Fruit fly (Drosophila melanogaster) whole organism, embryonic: ENCODE results near the gene P5cr-2.
A peak's percentile ranks its signal among the peaks of the same experiment; 100 is the strongest.

Experiments
- ATbp ChIP-seq: fragments of 200-800 bp; sonication (Bioruptor generic); optimal IDR thresholded peaks from 2 replicates; lab custom pipeline; 2017; ENCODE audit warnings: missing biosample characterization, mild to moderate bottlenecking, missing genetic modification characterization, missing genetic modification reagents
- BtbVII ChIP-seq: fragments of 200-800 bp; sonication (Bioruptor generic); optimal IDR thresholded peaks from 3 replicates; lab custom pipeline; 2017; ENCODE audit warnings: missing biosample characterization, mild to moderate bottlenecking, missing genetic modification characterization
- CG10209 ChIP-seq: fragments of 200-800 bp; sonication (Bioruptor generic); optimal IDR thresholded peaks from 3 replicates; lab custom pipeline; 2017; ENCODE audit warnings: missing biosample characterization, mild to moderate bottlenecking, missing genetic modification characterization, missing genetic modification reagents
- CG1233 ChIP-seq: fragments of 200-800 bp; sonication (Bioruptor generic); optimal IDR thresholded peaks from 4 replicates; lab custom pipeline; 2018; ENCODE audit warnings: missing biosample characterization, mild to moderate bottlenecking, missing genetic modification characterization
- CG12744 ChIP-seq: fragments of 200-800 bp; sonication (Bioruptor generic); optimal IDR thresholded peaks from 2 replicates; lab custom pipeline; 2016; ENCODE audit warnings: missing biosample characterization, missing genetic modification characterization
- CG13894 ChIP-seq: fragments of 200-800 bp; sonication (Bioruptor generic); optimal IDR thresholded peaks from 3 replicates; lab custom pipeline; 2018; ENCODE audit warnings: missing biosample characterization, mild to moderate bottlenecking, missing genetic modification characterization, moderate library complexity
- CG14441 ChIP-seq: fragments of 200-800 bp; sonication (Bioruptor generic); IDR thresholded peaks from 2 replicates; pipeline ENCODE4 v1.3.6; 2022; ENCODE audit warnings: missing biosample characterization, missing genetic modification characterization
- CG15514 ChIP-seq: fragments of 200-800 bp; sonication (Bioruptor generic); optimal IDR thresholded peaks from 3 replicates; lab custom pipeline; 2017; ENCODE audit warnings: missing biosample characterization, missing genetic modification characterization, mild to moderate bottlenecking, moderate library complexity, missing genetic modification reagents
- CG17385 ChIP-seq: fragments of 200-800 bp; sonication (Bioruptor generic); optimal IDR thresholded peaks from 3 replicates; lab custom pipeline; 2018; ENCODE audit warnings: missing biosample characterization, mild to moderate bottlenecking, missing genetic modification characterization
- CG17802 ChIP-seq: fragments of 200-800 bp; sonication (Bioruptor generic); optimal IDR thresholded peaks from 2 replicates; lab custom pipeline; 2018; ENCODE audit warnings: missing biosample characterization, mild to moderate bottlenecking, missing genetic modification characterization, moderate library complexity
- CG2120 ChIP-seq: fragments of 200-800 bp; sonication (Bioruptor generic); optimal IDR thresholded peaks from 3 replicates; lab custom pipeline; 2016; ENCODE audit warnings: missing biosample characterization, missing genetic modification characterization
- CG2678 ChIP-seq: fragments of 200-800 bp; sonication (Bioruptor generic); optimal IDR thresholded peaks from 3 replicates; lab custom pipeline; 2019; ENCODE audit warnings: missing biosample characterization, mild to moderate bottlenecking, missing genetic modification characterization, moderate library complexity
- CG3281 ChIP-seq: fragments of 200-800 bp; sonication (Bioruptor generic); optimal IDR thresholded peaks from 3 replicates; lab custom pipeline; 2017; ENCODE audit warnings: missing biosample characterization, mild to moderate bottlenecking, missing genetic modification characterization
- CG33557 ChIP-seq: fragments of 200-800 bp; sonication (Bioruptor generic); optimal IDR thresholded peaks from 2 replicates; lab custom pipeline; 2019; ENCODE audit warnings: missing biosample characterization, mild to moderate bottlenecking, missing genetic modification characterization, moderate library complexity
- CG43689 ChIP-seq: fragments of 200-800 bp; sonication (Bioruptor generic); IDR thresholded peaks from 2 replicates; pipeline ENCODE4 v1.3.6; 2022; ENCODE audit warnings: missing biosample characterization, missing genetic modification characterization
- CG7745 ChIP-seq: fragments of 200-800 bp; sonication (Bioruptor generic); optimal IDR thresholded peaks from 2 replicates; lab custom pipeline; 2018; ENCODE audit warnings: missing biosample characterization, mild to moderate bottlenecking, missing genetic modification characterization, moderate library complexity
- CG7963 ChIP-seq: fragments of 200-800 bp; sonication (Bioruptor generic); IDR thresholded peaks from 3 replicates; pipeline ENCODE4 v1.3.6; 2022; ENCODE audit warnings: missing biosample characterization, missing genetic modification characterization; ENCODE audit not compliant: partially characterized antibody
- CG8290 ChIP-seq, 3 experiments: fragments of 200-800 bp; sonication (Bioruptor generic); optimal IDR thresholded peaks; 2 replicates each; lab custom pipeline; 2016 to 2019; ENCODE audit warnings: missing biosample characterization in 3 of 3, missing genetic modification characterization in 3 of 3, mild to moderate bottlenecking in 2 of 3, moderate library complexity in 1 of 3
- CG9817 ChIP-seq: fragments of 200-800 bp; sonication (Bioruptor generic); optimal IDR thresholded peaks from 2 replicates; lab custom pipeline; 2018; ENCODE audit warnings: missing biosample characterization, mild to moderate bottlenecking, missing genetic modification characterization, moderate library complexity
- CG9932 ChIP-seq: fragments of 200-800 bp; sonication (Bioruptor generic); IDR thresholded peaks from 2 replicates; pipeline ENCODE4 v1.3.6; 2022; ENCODE audit warnings: missing biosample characterization, missing genetic modification characterization
- Deaf1 ChIP-seq: fragments of 200-800 bp; optimal IDR thresholded peaks from 3 replicates; lab custom pipeline; 2019; ENCODE audit warnings: missing biosample characterization, mild to moderate bottlenecking, missing genetic modification characterization, moderate library complexity
- Dll ChIP-seq: fragments of 200-800 bp; sonication (Bioruptor generic); IDR thresholded peaks from 4 replicates; pipeline ENCODE4 v1.3.6; 2022; ENCODE audit warnings: missing biosample characterization, missing genetic modification characterization; ENCODE audit not compliant: partially characterized antibody
- Drgx ChIP-seq: fragments of 200-800 bp; sonication (Bioruptor generic); IDR thresholded peaks from 2 replicates; pipeline ENCODE4 v1.3.6; 2022; ENCODE audit warnings: missing biosample characterization, missing genetic modification characterization
- Ets65A ChIP-seq: fragments of 200-800 bp; sonication (Bioruptor generic); peaks from one replicate; lab custom pipeline; 2016; ENCODE audit warnings: missing biosample characterization, missing genetic modification characterization
- Med ChIP-seq: fragments of 200-800 bp; sonication (Bioruptor generic); peaks from one replicate; lab custom pipeline; 2016; ENCODE audit warnings: missing biosample characterization, missing genetic modification characterization, mild to moderate bottlenecking, inconsistent platforms, moderate library complexity
- NC2β ChIP-seq: fragments of 200-800 bp; sonication (Bioruptor generic); optimal IDR thresholded peaks from 2 replicates; lab custom pipeline; 2016; ENCODE audit warnings: missing biosample characterization, missing genetic modification characterization
- Nf-YC ChIP-seq: fragments of 200-800 bp; optimal IDR thresholded peaks from 3 replicates; lab custom pipeline; 2019; ENCODE audit warnings: missing biosample characterization, mild to moderate bottlenecking, missing genetic modification characterization, moderate library complexity
- PHDP ChIP-seq: fragments of 200-800 bp; sonication (Bioruptor generic); optimal IDR thresholded peaks from 3 replicates; lab custom pipeline; 2018; ENCODE audit warnings: missing biosample characterization, mild to moderate bottlenecking, missing genetic modification characterization, moderate library complexity
- ato ChIP-seq: fragments of 200-800 bp; sonication (Bioruptor generic); IDR thresholded peaks from 2 replicates; pipeline ENCODE4 v1.3.6; 2022; ENCODE audit warnings: missing biosample characterization, missing genetic modification characterization; ENCODE audit not compliant: partially characterized antibody
- chinmo ChIP-seq: fragments of 200-800 bp; sonication (Bioruptor generic); IDR thresholded peaks from 4 replicates; pipeline ENCODE4 v1.3.6; 2022; ENCODE audit warnings: missing biosample characterization, missing genetic modification characterization; ENCODE audit not compliant: partially characterized antibody
- dysf ChIP-seq: fragments of 200-800 bp; sonication (Bioruptor generic); IDR thresholded peaks from 3 replicates; pipeline ENCODE4 v1.3.6; 2022; ENCODE audit warnings: missing biosample characterization, missing genetic modification characterization
- exex ChIP-seq: fragments of 200-800 bp; sonication (Bioruptor generic); optimal IDR thresholded peaks from 4 replicates; lab custom pipeline; 2018; ENCODE audit warnings: missing biosample characterization, mild to moderate bottlenecking, missing genetic modification characterization, moderate library complexity
- ftz-f1 ChIP-seq: fragments of 200-800 bp; sonication (Bioruptor generic); optimal IDR thresholded peaks from 2 replicates; lab custom pipeline; 2016; ENCODE audit warnings: missing biosample characterization, missing genetic modification characterization
- gem ChIP-seq: fragments of 200-800 bp; sonication (Bioruptor generic); optimal IDR thresholded peaks from 2 replicates; lab custom pipeline; 2019; ENCODE audit warnings: missing biosample characterization, mild to moderate bottlenecking, missing genetic modification characterization, moderate library complexity
- gt ChIP-seq: fragments of 200-800 bp; sonication (Bioruptor generic); IDR thresholded peaks from 2 replicates; pipeline ENCODE4 v1.3.6; 2022; ENCODE audit warnings: missing biosample characterization, missing genetic modification characterization
- her ChIP-seq: fragments of 200-800 bp; sonication (Bioruptor generic); optimal IDR thresholded peaks from 2 replicates; lab custom pipeline; 2016; ENCODE audit warnings: missing biosample characterization, missing genetic modification characterization
- ind ChIP-seq: fragments of 200-800 bp; sonication (Bioruptor generic); optimal IDR thresholded peaks from 3 replicates; lab custom pipeline; 2016; ENCODE audit warnings: missing biosample characterization, missing genetic modification characterization
- maf-S ChIP-seq: fragments of 200-800 bp; sonication (Bioruptor generic); optimal IDR thresholded peaks from 2 replicates; lab custom pipeline; 2016; ENCODE audit warnings: missing biosample characterization, missing genetic modification characterization
- nau ChIP-seq: fragments of 200-800 bp; sonication (Bioruptor generic); optimal IDR thresholded peaks from 3 replicates; lab custom pipeline; 2017; ENCODE audit warnings: missing biosample characterization, mild to moderate bottlenecking, missing genetic modification characterization, missing genetic modification reagents
- nmo ChIP-seq: fragments of 200-800 bp; sonication (Bioruptor generic); optimal IDR thresholded peaks from 2 replicates; lab custom pipeline; 2018; ENCODE audit warnings: missing biosample characterization, mild to moderate bottlenecking, missing genetic modification characterization, moderate library complexity
- phol ChIP-seq: fragments of 200-800 bp; sonication (Bioruptor generic); optimal IDR thresholded peaks from 3 replicates; lab custom pipeline; 2018; ENCODE audit warnings: missing biosample characterization, mild to moderate bottlenecking, missing genetic modification characterization, moderate library complexity
- pnt ChIP-seq: fragments of 200-800 bp; sonication (Bioruptor generic); optimal IDR thresholded peaks from 3 replicates; lab custom pipeline; 2016; ENCODE audit warnings: missing biosample characterization, missing genetic modification characterization
- salm ChIP-seq: fragments of 200-800 bp; sonication (Bioruptor generic); optimal IDR thresholded peaks from 2 replicates; lab custom pipeline; 2018; ENCODE audit warnings: missing biosample characterization, mild to moderate bottlenecking, missing genetic modification characterization
- schlank ChIP-seq: fragments of 200-800 bp; sonication (Bioruptor generic); optimal IDR thresholded peaks from 2 replicates; lab custom pipeline; 2018; ENCODE audit warnings: missing biosample characterization, mild to moderate bottlenecking, missing genetic modification characterization
- sens ChIP-seq: fragments of 200-800 bp; sonication (Bioruptor generic); peaks from one replicate; lab custom pipeline; 2016; ENCODE audit warnings: missing biosample characterization, missing genetic modification characterization
- slp2 ChIP-seq: fragments of 200-800 bp; sonication (Bioruptor generic); optimal IDR thresholded peaks from 2 replicates; lab custom pipeline; 2016; ENCODE audit warnings: missing biosample characterization, missing genetic modification characterization
- ssp ChIP-seq: fragments of 200-800 bp; sonication (Bioruptor generic); IDR thresholded peaks from 2 replicates; pipeline ENCODE4 v1.3.6; 2022; ENCODE audit warnings: missing biosample characterization, missing genetic modification characterization
- tap ChIP-seq: fragments of 200-800 bp; optimal IDR thresholded peaks from 3 replicates; lab custom pipeline; 2019; ENCODE audit warnings: missing biosample characterization, mild to moderate bottlenecking, missing genetic modification characterization, moderate library complexity
- zf30C ChIP-seq: fragments of 200-800 bp; sonication (Bioruptor generic); optimal IDR thresholded peaks from 3 replicates; lab custom pipeline; 2018; ENCODE audit warnings: missing biosample characterization, mild to moderate bottlenecking, missing genetic modification characterization

The P5cr-2 gene

dm6 chr3R:17526059-17526592, 8.5 kb upstream of the P5cr-2 start:
- no peak for TF ChIP-seq CG7745 (tag; lab: Kevin White, UChicago)
- peak; percentile 28; the same call in 1 of the 2 replicates for TF ChIP-seq CG9932 (GFP tag; lab: Robert Waterston, UW)
- no peak for TF ChIP-seq CG33557
- peak; percentile 49 for TF ChIP-seq Deaf1 (tag; lab: Kevin White, UChicago)
- TF ChIP-seq Med = peak; percentile 89
- TF ChIP-seq Nf-YC (tag; lab: Kevin White, UChicago) = peak; percentile 4
- no peak for TF ChIP-seq CG17802 (tag; lab: Kevin White, UChicago)
- peak; percentile 60 for TF ChIP-seq gem (tag; lab: Kevin White, UChicago)
- TF ChIP-seq Drgx = no peak
- TF ChIP-seq ind (GFP tag; lab: Kevin White, UChicago) = peak; percentile 45
- TF ChIP-seq ssp (GFP tag; lab: Robert Waterston, UW) = peak; percentile 27; the same call in 1 of the 2 replicates
- TF ChIP-seq CG9817 (tag; lab: Kevin White, UChicago) = peak; percentile 45
- peak; percentile 16 for TF ChIP-seq phol (tag; lab: Kevin White, UChicago)
- TF ChIP-seq chinmo (GFP tag; lab: Robert Waterston, UW) = no peak
- no peak for TF ChIP-seq gt (GFP tag; lab: Robert Waterston, UW)
- peak; percentile 80 for TF ChIP-seq CG2120 (GFP tag; lab: Kevin White, UChicago)
- TF ChIP-seq CG1233 = peak; percentile 7
- TF ChIP-seq CG17385 (GFP tag; lab: Kevin White, UChicago) = peak; percentile 43
- peak; percentile 15 for TF ChIP-seq tap (tag; lab: Kevin White, UChicago)
- TF ChIP-seq CG12744 (GFP tag; lab: Kevin White, UChicago) = no peak
- TF ChIP-seq ftz-f1 (GFP tag; lab: Kevin White, UChicago) = no peak
- no peak for TF ChIP-seq CG14441 (GFP tag; lab: Robert Waterston, UW)
- TF ChIP-seq Ets65A (GFP tag; lab: Kevin White, UChicago) = peak; percentile 92
- peak; percentile 55 for TF ChIP-seq CG15514 (GFP tag; lab: Kevin White, UChicago)
- no peak for TF ChIP-seq CG8290 (GFP tag; optimal IDR thresholded peaks at IDR 0.05; lab: Kevin White, UChicago)
- TF ChIP-seq CG8290 (tag; optimal IDR thresholded peaks at IDR 0.05; lab: Kevin White, UChicago) = peak in 1 of 2 experiments; percentile 61
- no peak for TF ChIP-seq zf30C (GFP tag; lab: Kevin White, UChicago)
- peak; percentile 24 for TF ChIP-seq schlank (tag; lab: Kevin White, UChicago)
- peak; percentile 5 for TF ChIP-seq nau
- TF ChIP-seq CG43689 (GFP tag; lab: Robert Waterston, UW) = no peak
- no peak for TF ChIP-seq her
- TF ChIP-seq salm = no peak
- no peak for TF ChIP-seq CG7963 (GFP tag; lab: Robert Waterston, UW)
- no peak for TF ChIP-seq pnt
- peak; percentile 67; the same call in 2 of the 3 replicates for TF ChIP-seq dysf (GFP tag; lab: Robert Waterston, UW)
- TF ChIP-seq ato = no peak
- TF ChIP-seq exex (tag; lab: Kevin White, UChicago) = no peak
- peak; percentile 50 for TF ChIP-seq sens (GFP tag; lab: Kevin White, UChicago)
- no peak for TF ChIP-seq slp2 (GFP tag; lab: Kevin White, UChicago)
- TF ChIP-seq nmo (GFP tag; lab: Kevin White, UChicago) = peak; percentile 3
- no peak for TF ChIP-seq Dll (GFP tag; lab: Robert Waterston, UW)
- peak; percentile 72 for TF ChIP-seq CG2678 (tag; lab: Kevin White, UChicago)
- no peak for TF ChIP-seq NC2β
- peak; percentile 48 for TF ChIP-seq PHDP (tag; lab: Kevin White, UChicago)
- TF ChIP-seq CG10209 (GFP tag; lab: Kevin White, UChicago) = peak; percentile 24
- peak; percentile 39 for TF ChIP-seq BtbVII (GFP tag; lab: Kevin White, UChicago)
- no peak for TF ChIP-seq ATbp (GFP tag; lab: Kevin White, UChicago)
- peak; percentile 44 for TF ChIP-seq CG13894 (tag; lab: Kevin White, UChicago)
- peak; percentile 58 for TF ChIP-seq CG3281 (GFP tag; lab: Kevin White, UChicago)
- TF ChIP-seq maf-S (GFP tag; lab: Kevin White, UChicago) = peak; percentile 30
